Worm (Caenorhabditis elegans) whole organism, L2 larva: ENCODE data around the gene eef-1A.2.

ENCODE experiments used
- F13H6.1 ChIP-seq: sonication (generic microtip); optimal IDR thresholded peaks from 2 replicates; lab custom pipeline; 2016; ENCODE audit warnings: missing genetic modification characterization, missing compliant biosample characterization
- Y55F3AM.14 ChIP-seq: fragments of 200-800 bp; sonication (Bioruptor generic); optimal IDR thresholded peaks from 2 replicates; lab custom pipeline; 2018; ENCODE audit warnings: mild to moderate bottlenecking, missing genetic modification characterization, missing compliant biosample characterization
- alr-1 ChIP-seq: fragments of 150-350 bp; optimal IDR thresholded peaks from 2 replicates; lab custom pipeline; 2014; ENCODE audit warnings: missing biosample characterization, missing genetic modification characterization
- crh-2 ChIP-seq: sonication (generic microtip); optimal IDR thresholded peaks from 2 replicates; lab custom pipeline; 2017; ENCODE audit warnings: missing biosample characterization, missing genetic modification characterization
- dmd-4 ChIP-seq: sonication (generic microtip); optimal IDR thresholded peaks from 2 replicates; lab custom pipeline; 2017; ENCODE audit warnings: missing biosample characterization, missing genetic modification characterization
- egl-27 ChIP-seq: sonication (generic microtip); optimal IDR thresholded peaks from 3 replicates; lab custom pipeline; 2017; ENCODE audit warnings: missing biosample characterization, missing genetic modification reagents, missing genetic modification characterization
- elt-3 ChIP-seq: sonication (generic microtip); optimal IDR thresholded peaks from 2 replicates; lab custom pipeline; 2017; ENCODE audit warnings: missing biosample characterization, missing genetic modification characterization
- fos-1 ChIP-seq: fragments of 150-350 bp; optimal IDR thresholded peaks from 2 replicates; lab custom pipeline; 2014; ENCODE audit warnings: missing biosample characterization, missing genetic modification characterization
- gmeb-1 ChIP-seq: fragments of 150-350 bp; optimal IDR thresholded peaks from 2 replicates; lab custom pipeline; 2014; ENCODE audit warnings: missing biosample characterization, missing genetic modification characterization
- mab-5 ChIP-seq: fragments of 150-350 bp; optimal IDR thresholded peaks from 2 replicates; lab custom pipeline; 2014; ENCODE audit warnings: missing biosample characterization, missing genetic modification characterization
- mdl-1 ChIP-seq, 2 experiments: fragments of 150-350 bp in 1 of 2; sonication (generic microtip) in 1 of 2; optimal IDR thresholded peaks; 2 replicates each; lab custom pipeline; 2017; ENCODE audit warnings: missing biosample characterization in 2 of 2, missing genetic modification characterization in 2 of 2
- nhr-129 ChIP-seq: fragments of 150-350 bp; optimal IDR thresholded peaks from 2 replicates; lab custom pipeline; 2014; ENCODE audit warnings: missing biosample characterization, missing genetic modification characterization
- nhr-6 ChIP-seq: fragments of 150-350 bp; optimal IDR thresholded peaks from 2 replicates; lab custom pipeline; 2014; ENCODE audit warnings: missing biosample characterization, missing genetic modification characterization
- skn-1 ChIP-seq: sonication (generic microtip); optimal IDR thresholded peaks from 2 replicates; lab custom pipeline; 2017; ENCODE audit warnings: missing biosample characterization, missing genetic modification characterization
- sma-3 ChIP-seq: sonication (generic microtip); optimal IDR thresholded peaks from 2 replicates; lab custom pipeline; 2016; ENCODE audit warnings: missing genetic modification reagents, missing genetic modification characterization, missing compliant biosample characterization
- sma-9 ChIP-seq, 2 experiments: fragments of 150-350 bp in 1 of 2; sonication (generic microtip) in 1 of 2; optimal IDR thresholded peaks; 2 replicates each; lab custom pipeline; 2014 to 2016; ENCODE audit warnings: missing genetic modification characterization in 2 of 2, mild to moderate bottlenecking in 1 of 2, missing biosample characterization in 1 of 2, missing compliant biosample characterization in 1 of 2, missing genetic modification reagents in 1 of 2, moderate library complexity in 1 of 2
- unc-39 ChIP-seq: fragments of 150-350 bp; optimal IDR thresholded peaks from 2 replicates; lab custom pipeline; 2014; ENCODE audit warnings: missing biosample characterization, missing genetic modification characterization
- unc-55 ChIP-seq: fragments of 150-350 bp; sonication (generic microtip); optimal IDR thresholded peaks from 3 replicates; lab custom pipeline; 2014; ENCODE audit warnings: missing biosample characterization, missing genetic modification reagents, missing genetic modification characterization
- ztf-11 ChIP-seq: sonication (generic microtip); optimal IDR thresholded peaks from 2 replicates; lab custom pipeline; 2017; ENCODE audit warnings: missing biosample characterization, missing genetic modification characterization

eef-1A.2 gene

ce11 chrX:7847413-7847812 is 24.0 kb downstream of the eef-1A.2 start, which contains the start of gene C54D2.6:
Gene C54D2.6 (minus strand): TSS chrX:7847513.
- TF ChIP-seq mdl-1 (tag; optimal IDR thresholded peaks at IDR 0.05; lab: Kevin White, UChicago) (no peak), fos-1 (tag; lab: Kevin White, UChicago) (no peak), alr-1 (tag; lab: Kevin White, UChicago) (no peak), gmeb-1 (tag; lab: Kevin White, UChicago) (no peak), unc-39 (no peak), ztf-11 (tag; lab: Kevin White, UChicago) (no peak), egl-27 (no peak), Y55F3AM.14 (no peak), crh-2 (tag; lab: Kevin White, UChicago) (no peak), elt-3 (tag; lab: Kevin White, UChicago) (no peak), sma-9 (GFP tag; optimal IDR thresholded peaks at IDR 0.05; lab: Kevin White, UChicago) (no peak), sma-9 (tag; optimal IDR thresholded peaks at IDR 0.05; lab: Kevin White, UChicago) (no peak), dmd-4 (tag; lab: Kevin White, UChicago) (no peak), nhr-6 (tag; lab: Kevin White, UChicago) (no peak)

- TF ChIP-seq F13H6.1 (tag; lab: Kevin White, UChicago) (peak; percentile 44), nhr-129 (tag; lab: Kevin White, UChicago) (peak; percentile 70), unc-55 (GFP tag; lab: Kevin White, UChicago) (no peak)
- TF ChIP-seq, all 48 proteins: peak for 2
Observed at ce11 chrX:7866493-7866892, 43.0 kb downstream of the eef-1A.2 start.

DNA sequence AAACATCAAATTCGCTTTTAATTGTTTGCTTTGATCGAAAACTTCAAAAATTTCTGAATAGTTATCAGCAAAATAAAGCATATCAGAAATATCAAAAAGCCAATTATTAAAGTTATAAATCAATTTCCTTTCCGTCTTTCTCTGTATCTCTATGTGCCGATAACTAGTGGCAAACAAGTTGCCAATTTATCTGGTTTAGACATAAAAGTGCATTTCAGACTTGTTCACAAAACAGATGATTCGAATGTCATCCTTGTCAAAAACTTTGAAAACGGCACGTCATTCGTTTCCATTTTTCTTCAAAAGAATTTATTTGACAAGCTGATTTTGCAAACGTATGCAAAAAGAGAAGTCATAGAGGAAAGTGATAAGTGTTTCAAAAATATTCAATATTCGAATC is 43.9 kb downstream of the eef-1A.2 start:
- no peak for TF ChIP-seq sma-3 (GFP tag; lab: Kevin White, UChicago)
- TF ChIP-seq skn-1 (tag; lab: Kevin White, UChicago): peak; percentile 44

- TF ChIP-seq sma-9 (GFP tag; optimal IDR thresholded peaks at IDR 0.05; lab: Kevin White, UChicago): no peak
- TF ChIP-seq sma-9 (tag; optimal IDR thresholded peaks at IDR 0.05; lab: Kevin White, UChicago): no peak
- TF ChIP-seq mab-5 (tag; lab: Kevin White, UChicago): peak; percentile 29
- TF ChIP-seq unc-55 (GFP tag; lab: Kevin White, UChicago): peak; percentile 63
Observed at ce11 chrX:7873350-7873749, 49.9 kb downstream of the eef-1A.2 start.
